Worm (Caenorhabditis elegans): ENCODE data around the gene C55A6.12.

C55A6.12 gene

DNA sequence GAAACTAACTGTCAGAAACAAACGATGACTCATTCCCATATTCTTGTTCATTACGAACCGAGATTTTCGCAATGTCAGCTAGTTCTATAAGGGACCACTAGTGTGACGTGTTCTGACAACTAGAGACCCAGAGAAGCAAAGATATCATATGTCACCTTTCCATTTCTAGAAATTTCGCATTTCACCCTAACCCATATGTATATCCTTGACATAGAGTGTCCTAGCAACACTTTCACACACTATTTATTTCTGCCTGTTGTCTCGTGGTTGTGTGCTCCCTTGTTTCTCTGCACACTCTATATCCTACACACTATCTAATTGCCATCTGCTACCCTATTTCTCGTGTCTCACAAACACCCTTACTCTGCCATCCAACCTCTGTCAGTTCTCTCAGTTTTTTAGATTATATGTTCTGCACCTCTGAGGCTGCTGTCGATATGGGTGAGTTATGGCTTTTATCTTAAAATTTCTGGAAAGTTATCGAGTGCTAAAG lies 46.0 kb upstream of the C55A6.12 start, which contains the start of the genes F38B7.17 and F38B7.3 (continued):
- peak; percentile 78 for TF ChIP-seq nhr-25 (tag; optimal IDR thresholded peaks at IDR 0.05)

DNA sequence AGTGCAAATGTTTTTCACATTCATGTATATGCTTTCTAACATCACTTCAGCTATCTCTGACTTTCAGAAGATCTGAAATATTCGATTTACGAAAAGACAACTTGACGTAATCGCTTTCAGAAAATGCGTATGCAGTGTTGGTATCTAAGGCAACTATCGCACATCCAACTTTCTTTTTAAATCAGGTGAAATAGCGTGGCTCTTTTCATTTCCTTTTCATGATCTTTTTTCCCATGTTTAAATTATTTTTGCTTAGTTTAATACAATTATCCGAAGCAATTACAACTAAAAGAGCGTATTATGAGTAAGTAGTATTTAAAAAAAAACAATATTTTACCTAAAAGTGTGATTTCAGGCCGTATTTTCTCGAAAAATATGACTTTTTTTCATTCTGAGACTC lies 43.9 kb upstream of the C55A6.12 start, which contains the start of gene F38B7.11:
TSS of gene F38B7.11 (plus strand) at position 301 of the 400 bp plus-strand sequence.
- TF ChIP-seq elt-1 (tag; optimal IDR thresholded peaks at IDR 0.05) (no peak), mab-5 (tag; optimal IDR thresholded peaks at IDR 0.05) (no peak), skn-1 (tag; optimal IDR thresholded peaks at IDR 0.05) (no peak)

ce11 chrV:11545227-11545626 lies 42.3 kb upstream of the C55A6.12 start, which contains the start of gene F38B7.10:
Gene F38B7.10, plus strand, starts transcription at chrV:11545527.
- no peak for TF ChIP-seq lin-13 (GFP tag; optimal IDR thresholded peaks at IDR 0.05)

ce11 chrV:11543564-11543963 lies 40.6 kb upstream of the C55A6.12 start, which contains the start of gene F38B7.2:
Gene F38B7.2, plus strand, starts transcription at chrV:11543963.
- TF ChIP-seq nhr-23 (tag; optimal IDR thresholded peaks at IDR 0.05) (no peak), unc-55 (GFP tag; optimal IDR thresholded peaks at IDR 0.05) (no peak), skn-1 (tag; optimal IDR thresholded peaks at IDR 0.05) (no peak), dmd-4 (tag; optimal IDR thresholded peaks at IDR 0.05) (no peak), Y55F3AM.14 (GFP tag; optimal IDR thresholded peaks at IDR 0.05) (no peak), ceh-82 (tag; optimal IDR thresholded peaks at IDR 0.05) (no peak), nhr-21 (tag; optimal IDR thresholded peaks at IDR 0.05) (no peak), gmeb-1 (tag; optimal IDR thresholded peaks at IDR 0.05) (no peak), alr-1 (tag; optimal IDR thresholded peaks at IDR 0.05) (no peak), crh-2 (tag; optimal IDR thresholded peaks at IDR 0.05) (peak; percentile 32), ztf-4 (tag; optimal IDR thresholded peaks at IDR 0.05) (no peak), lin-11 (tag; optimal IDR thresholded peaks at IDR 0.05) (no peak), blmp-1 (tag; optimal IDR thresholded peaks at IDR 0.05; ENCODE audit: insufficient read depth) (peak; percentile 65), unc-62 (GFP tag; optimal IDR thresholded peaks at IDR 0.05) (no peak), elt-1 (tag; optimal IDR thresholded peaks at IDR 0.05) (no peak), snpc-4 (tag; optimal IDR thresholded peaks at IDR 0.05) (no peak), elt-3 (tag; optimal IDR thresholded peaks at IDR 0.05) (no peak), egl-27 (tag; optimal IDR thresholded peaks at IDR 0.05) (no peak), aly-2 (tag; optimal IDR thresholded peaks at IDR 0.05) (no peak), nhr-10 (tag; optimal IDR thresholded peaks at IDR 0.05) (no peak), sma-9 (GFP tag; optimal IDR thresholded peaks at IDR 0.05) (peak; percentile 54), sma-9 (tag; optimal IDR thresholded peaks at IDR 0.05) (no peak), nhr-77 (tag; optimal IDR thresholded peaks at IDR 0.05) (no peak), ZK546.5 (tag; optimal IDR thresholded peaks at IDR 0.05) (no peak), R02D3.7 (tag; optimal IDR thresholded peaks at IDR 0.05) (no peak), fos-1 (tag; optimal IDR thresholded peaks at IDR 0.05) (peak; percentile 23), nhr-25 (tag; optimal IDR thresholded peaks at IDR 0.05) (peak; percentile 86), sem-4 (tag; optimal IDR thresholded peaks at IDR 0.05) (no peak), F13H6.1 (tag; optimal IDR thresholded peaks at IDR 0.05) (no peak), mab-5 (tag; optimal IDR thresholded peaks at IDR 0.05) (no peak), mbf-1 (tag; optimal IDR thresholded peaks at IDR 0.05) (no peak), nhr-237 (tag; optimal IDR thresholded peaks at IDR 0.05) (no peak), lsy-2 (tag; optimal IDR thresholded peaks at IDR 0.05) (no peak), ztf-11 (tag; optimal IDR thresholded peaks at IDR 0.05) (no peak), mdl-1 (tag; optimal IDR thresholded peaks at IDR 0.05) (no peak), ama-1 (optimal IDR thresholded peaks at IDR 0.05) (no peak), ztf-1 (GFP tag; conservative IDR thresholded peaks at IDR 0.05) (no peak), zag-1 (tag; optimal IDR thresholded peaks at IDR 0.05) (no peak), ceh-16 (tag; optimal IDR thresholded peaks at IDR 0.05) (no peak), C34F6.9 (tag; optimal IDR thresholded peaks at IDR 0.05) (no peak), lin-39 (tag; optimal IDR thresholded peaks at IDR 0.05) (no peak), sma-3 (GFP tag; optimal IDR thresholded peaks at IDR 0.05) (peak; percentile 54), unc-39 (tag; optimal IDR thresholded peaks at IDR 0.05) (no peak), nhr-129 (tag; optimal IDR thresholded peaks at IDR 0.05) (no peak), nhr-11 (tag; optimal IDR thresholded peaks at IDR 0.05) (no peak)

Data from whole organism, L2 larva.